Worm (Caenorhabditis elegans): ENCODE results near the gene lgc-17.
A peak's percentile ranks its signal among the peaks of the same experiment; 100 is the strongest.

ce11 chrX:12158641-12159040 is 37.3 kb downstream of the lgc-17 start:
- TF ChIP-seq nhr-12 (tag; optimal IDR thresholded peaks at IDR 0.05) (no peak), ces-1 (GFP tag; optimal IDR thresholded peaks at IDR 0.05) (no peak), unc-62 (GFP tag; optimal IDR thresholded peaks at IDR 0.05) (peak; percentile 85), nhr-28 (tag; optimal IDR thresholded peaks at IDR 0.05) (no peak), snpc-4 (tag; optimal IDR thresholded peaks at IDR 0.05) (no peak), lsy-2 (tag; optimal IDR thresholded peaks at IDR 0.05) (no peak)

Data from whole organism, mixed stage, embryonic.